Worm (Caenorhabditis elegans): Measurements from ENCODE around the gene cutl-15.

cutl-15 gene

DNA sequence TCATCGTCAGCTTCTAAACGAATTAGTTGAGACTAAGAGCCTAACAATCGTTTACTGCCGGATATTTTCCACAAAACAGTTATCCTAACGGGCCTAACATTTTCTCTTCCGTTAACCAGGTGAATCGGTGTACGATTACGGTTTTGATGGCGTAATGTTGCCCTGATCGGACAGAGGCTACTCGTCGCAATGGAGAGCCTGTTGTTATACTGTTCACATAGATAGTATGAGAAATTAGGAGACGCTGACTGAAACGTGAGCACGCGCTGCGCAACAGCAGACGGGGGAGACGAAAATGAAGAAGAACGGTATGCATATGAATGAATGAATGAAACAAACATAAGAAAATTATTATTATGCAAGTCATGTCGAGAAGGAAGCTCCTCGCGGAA lies 48.1 kb downstream of the cutl-15 start:
- TF ChIP-seq snpc-4 (tag; optimal IDR thresholded peaks at IDR 0.05) (no peak), elt-3 (tag; optimal IDR thresholded peaks at IDR 0.05) (no peak), ham-2 (GFP tag; optimal IDR thresholded peaks at IDR 0.05) (no peak), ces-1 (GFP tag; optimal IDR thresholded peaks at IDR 0.05) (peak; percentile 69), cnd-1 (tag; optimal IDR thresholded peaks at IDR 0.05) (no peak), nhr-12 (tag; optimal IDR thresholded peaks at IDR 0.05) (no peak), nhr-2 (tag; optimal IDR thresholded peaks at IDR 0.05) (peak; percentile 69), blmp-1 (tag; optimal IDR thresholded peaks at IDR 0.05) (no peak), zip-8 (tag; optimal IDR thresholded peaks at IDR 0.05) (peak; percentile 35), lin-32 (GFP tag; optimal IDR thresholded peaks at IDR 0.05) (no peak), nhr-28 (tag; optimal IDR thresholded peaks at IDR 0.05) (no peak), pha-4 (tag; optimal IDR thresholded peaks at IDR 0.05) (peak; percentile 67), sem-2 (GFP tag; optimal IDR thresholded peaks at IDR 0.05) (no peak), nhr-237 (tag; optimal IDR thresholded peaks at IDR 0.05) (no peak), bed-3 (GFP tag; optimal IDR thresholded peaks at IDR 0.05) (no peak)

DNA sequence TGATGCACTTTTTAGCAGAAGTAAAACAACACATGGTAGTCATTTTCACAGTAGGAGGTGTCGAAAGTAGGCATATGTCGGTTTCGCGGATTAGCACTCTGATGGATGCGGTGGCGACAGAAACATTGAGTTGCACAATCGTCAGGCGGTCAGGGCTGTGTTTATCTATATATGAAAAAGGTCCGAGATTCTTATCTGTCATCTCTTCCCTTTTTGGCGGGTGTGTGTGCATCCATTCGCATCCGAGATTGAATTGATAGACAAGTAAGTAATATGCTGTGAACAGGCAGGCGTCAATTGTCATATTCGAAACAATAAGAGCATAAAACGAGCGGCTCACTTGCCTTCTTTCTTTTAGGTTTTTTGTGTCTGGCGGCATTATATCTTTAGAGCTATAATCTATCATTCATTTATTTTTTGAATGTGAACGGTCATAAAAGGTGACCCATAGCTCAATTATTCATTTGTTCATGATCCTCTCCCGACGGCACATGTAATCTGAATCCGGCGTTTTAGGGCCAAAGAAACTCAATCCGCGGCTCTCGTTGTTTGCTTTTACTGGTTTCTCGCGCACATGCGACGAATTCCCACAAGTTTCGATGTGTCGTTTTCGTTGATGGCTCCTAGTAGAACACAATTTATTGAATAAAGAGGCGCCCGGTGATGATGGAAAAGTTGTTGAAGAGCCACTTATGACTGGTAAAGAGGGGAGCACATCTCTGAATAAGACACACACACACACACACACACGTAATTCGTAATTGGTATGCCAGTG lies 48.7 kb downstream of the cutl-15 start:
- no peak for TF ChIP-seq M03D4.4 (tag; optimal IDR thresholded peaks at IDR 0.05)
- no peak for TF ChIP-seq bed-3 (GFP tag; optimal IDR thresholded peaks at IDR 0.05)
- no peak for TF ChIP-seq ces-1 (GFP tag; optimal IDR thresholded peaks at IDR 0.05)
- TF ChIP-seq elt-3 (tag; optimal IDR thresholded peaks at IDR 0.05), result no peak
- TF ChIP-seq flh-1 (GFP tag; optimal IDR thresholded peaks at IDR 0.05), result no peak
- no peak for TF ChIP-seq ceh-39 (tag; optimal IDR thresholded peaks at IDR 0.05)
- TF ChIP-seq nhr-237 (tag; optimal IDR thresholded peaks at IDR 0.05), result no peak
- TF ChIP-seq ceh-83 (GFP tag; optimal IDR thresholded peaks at IDR 0.05), result peak; percentile 58
- peak; percentile 89 for TF ChIP-seq elt-1 (tag; optimal IDR thresholded peaks at IDR 0.05; ENCODE audit: borderline replicate concordance, insufficient read depth)
- no peak for TF ChIP-seq ham-2 (GFP tag; optimal IDR thresholded peaks at IDR 0.05)
- no peak for TF ChIP-seq ztf-11 (tag; optimal IDR thresholded peaks at IDR 0.05)
- TF ChIP-seq unc-62 (GFP tag; optimal IDR thresholded peaks at IDR 0.05), result peak; percentile 60
- no peak for TF ChIP-seq mab-5 (tag; optimal IDR thresholded peaks at IDR 0.05)
- TF ChIP-seq mep-1 (tag; optimal IDR thresholded peaks at IDR 0.05), result no peak
- peak; percentile 5 for TF ChIP-seq sptf-1 (tag; optimal IDR thresholded peaks at IDR 0.05)
- no peak for TF ChIP-seq cnd-1 (tag; optimal IDR thresholded peaks at IDR 0.05)
- TF ChIP-seq pha-4 (tag; optimal IDR thresholded peaks at IDR 0.05), result no peak
- TF ChIP-seq tbx-8 (GFP tag; optimal IDR thresholded peaks at IDR 0.05), result no peak
- no peak for TF ChIP-seq ceh-43 (GFP tag; optimal IDR thresholded peaks at IDR 0.05)
- TF ChIP-seq nhr-2 (tag; optimal IDR thresholded peaks at IDR 0.05), result peak; percentile 18
- TF ChIP-seq sem-2 (GFP tag; optimal IDR thresholded peaks at IDR 0.05), result no peak

DNA sequence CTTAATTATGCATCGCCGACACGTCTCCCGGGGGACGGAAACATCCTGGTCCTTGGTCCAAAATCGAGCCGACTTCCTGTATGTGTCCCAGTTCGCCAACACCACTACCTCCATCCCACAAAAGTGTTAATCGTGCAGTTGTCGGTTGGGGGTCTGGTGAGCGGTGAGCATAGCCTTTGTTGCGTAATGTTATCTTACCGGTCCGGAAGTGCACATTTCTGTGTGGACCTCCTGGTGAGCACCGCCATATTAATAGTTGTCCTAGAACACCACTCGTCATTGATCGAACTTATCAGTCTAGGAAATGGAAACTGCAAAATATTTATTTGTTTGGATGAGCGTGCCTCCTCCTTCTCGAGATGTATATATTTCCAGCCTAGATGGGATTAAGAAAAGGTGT lies 50.2 kb downstream of the cutl-15 start:
- TF ChIP-seq nhr-2 (tag; optimal IDR thresholded peaks at IDR 0.05) (peak; percentile 18), zip-8 (tag; optimal IDR thresholded peaks at IDR 0.05) (peak; percentile 49), elt-1 (tag; optimal IDR thresholded peaks at IDR 0.05; ENCODE audit: borderline replicate concordance, insufficient read depth) (no peak)

DNA sequence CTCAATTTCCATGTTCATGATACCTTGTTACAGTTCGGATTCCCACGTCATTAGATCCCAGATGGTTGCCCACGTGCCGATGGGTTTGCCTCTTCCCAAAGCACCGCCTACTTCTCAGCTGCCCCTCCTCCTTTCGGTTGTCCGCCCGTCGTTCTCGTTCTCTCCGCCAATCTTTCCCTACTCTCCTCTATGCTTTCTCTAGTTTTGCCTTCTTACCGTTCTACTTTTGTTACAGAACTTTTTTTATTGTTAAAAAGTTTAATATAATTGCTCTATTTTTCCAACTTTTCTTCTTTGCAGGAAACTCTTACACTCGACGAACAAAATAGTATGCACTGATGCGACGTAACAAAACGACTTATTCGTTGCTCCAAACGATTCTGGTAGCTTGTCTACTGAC lies 50.9 kb downstream of the cutl-15 start, which contains the start of gene lat-1:
Gene lat-1 (plus strand): TSS at position 301 of the 400 bp plus-strand sequence.
- TF ChIP-seq nhr-12 (tag; optimal IDR thresholded peaks at IDR 0.05), result no peak
- no peak for TF ChIP-seq M03D4.4 (tag; optimal IDR thresholded peaks at IDR 0.05)
- no peak for TF ChIP-seq elt-3 (tag; optimal IDR thresholded peaks at IDR 0.05)

DNA sequence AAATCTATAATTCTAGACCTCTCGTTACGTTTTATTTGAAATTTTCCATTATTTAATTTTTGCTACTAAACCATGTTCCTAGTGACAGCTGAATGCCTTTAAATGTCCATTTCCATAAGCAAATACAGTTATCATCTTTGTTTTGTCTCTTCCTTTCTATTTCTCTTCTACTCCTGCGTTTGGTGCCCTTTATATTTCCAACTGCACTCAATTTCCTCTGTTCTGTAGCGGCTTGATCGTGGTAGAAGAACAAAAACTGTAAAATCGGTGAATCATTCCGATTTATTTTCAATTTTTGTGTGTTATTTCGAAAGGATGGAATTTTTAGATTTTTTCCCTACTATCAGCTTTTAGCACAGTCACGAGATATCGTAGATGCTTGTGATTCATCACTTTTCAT lies 51.6 kb downstream of the cutl-15 start:
- TF ChIP-seq lin-13 (tag; optimal IDR thresholded peaks at IDR 0.05) (no peak), nhr-28 (tag; optimal IDR thresholded peaks at IDR 0.05) (no peak), sem-2 (GFP tag; optimal IDR thresholded peaks at IDR 0.05) (no peak), nhr-237 (tag; optimal IDR thresholded peaks at IDR 0.05) (no peak)

DNA sequence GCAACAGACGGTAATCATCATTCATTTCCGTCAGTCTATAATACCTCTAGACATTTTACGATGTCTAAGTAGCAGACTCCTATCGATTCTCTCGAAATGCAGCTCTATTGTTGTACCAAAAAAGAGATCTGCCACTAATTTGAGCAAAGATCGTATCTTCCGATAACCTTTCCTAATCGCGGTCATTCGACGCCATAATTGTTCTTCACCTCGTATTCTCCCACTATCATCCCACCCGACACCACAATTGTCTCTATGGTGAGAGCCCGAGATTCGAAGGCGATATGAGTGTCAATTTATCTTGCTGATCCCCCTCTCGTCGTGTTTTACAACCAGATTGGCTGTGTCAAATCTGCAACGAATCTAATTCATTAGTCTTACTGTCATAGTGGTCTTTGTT lies 52.1 kb downstream of the cutl-15 start:
- TF ChIP-seq cnd-1 (tag; optimal IDR thresholded peaks at IDR 0.05), result no peak
- TF ChIP-seq sem-2 (GFP tag; optimal IDR thresholded peaks at IDR 0.05), result no peak
- peak; percentile 90 for TF ChIP-seq elt-1 (tag; optimal IDR thresholded peaks at IDR 0.05; ENCODE audit: borderline replicate concordance, insufficient read depth)
- peak; percentile 57 for TF ChIP-seq nhr-2 (tag; optimal IDR thresholded peaks at IDR 0.05)
- TF ChIP-seq hlh-1 (tag; optimal IDR thresholded peaks at IDR 0.05), result peak; percentile 6

Measured in whole organism, mixed stage, embryonic.